Worm (Caenorhabditis elegans) whole organism, young adult: ENCODE results near the gene Y53G8AR.5.

Experiments
- B0019.2 ChIP-seq: fragments of 200-800 bp; sonication (Bioruptor generic); conservative IDR thresholded peaks from 2 replicates; pipeline ENCODE4 v1.3.6; 2022; ENCODE audit warnings: missing genetic modification reagents, missing genetic modification characterization, missing compliant biosample characterization
- B0035.1 ChIP-seq: sonication (generic microtip); optimal IDR thresholded peaks from 2 replicates; lab custom pipeline; 2016; ENCODE audit warnings: missing genetic modification characterization, mild to moderate bottlenecking, missing compliant biosample characterization, missing genotype, missing genetic modification reagents
- B0336.3 ChIP-seq: fragments of 200-800 bp; sonication (Bioruptor generic); IDR thresholded peaks from 2 replicates; pipeline ENCODE4 v1.3.6; 2022; ENCODE audit warnings: missing genetic modification characterization, missing compliant biosample characterization
- C06A6.2 ChIP-seq: fragments of 200-800 bp; sonication (Bioruptor generic); conservative IDR thresholded peaks from 2 replicates; pipeline ENCODE4 v1.3.6; 2022; ENCODE audit warnings: missing genetic modification characterization, missing compliant biosample characterization
- F37B4.10 ChIP-seq: fragments of 200-800 bp; sonication (Bioruptor generic); IDR thresholded peaks from 2 replicates; pipeline ENCODE4 v1.3.6; 2022; ENCODE audit warnings: missing genetic modification characterization, missing compliant biosample characterization
- F49E8.2 ChIP-seq: sonication (generic microtip); optimal IDR thresholded peaks from 3 replicates; lab custom pipeline; 2017; ENCODE audit warnings: missing genetic modification characterization, mild to moderate bottlenecking, missing compliant biosample characterization, antibody characterized with exemption, moderate library complexity; ENCODE audit not compliant: insufficient read depth
- Y53F4B.3 ChIP-seq: fragments of 200-800 bp; sonication (Bioruptor generic); IDR thresholded peaks from 2 replicates; pipeline ENCODE4 v1.3.6; 2022; ENCODE audit warnings: missing genetic modification reagents, missing genetic modification characterization, missing compliant biosample characterization
- akir-1 ChIP-seq: fragments of 200-800 bp; sonication (Bioruptor generic); optimal IDR thresholded peaks from 2 replicates; lab custom pipeline; 2018; ENCODE audit warnings: mild to moderate bottlenecking, missing genetic modification characterization, moderate library complexity, missing compliant biosample characterization
- ama-1 ChIP-seq, 3 experiments: fragments of 150-350 bp in 1 of 3; sonication (generic microtip) in 2 of 3; optimal IDR thresholded peaks; 2 replicates each; lab custom pipeline; 2014 to 2018; ENCODE audit warnings: missing biosample characterization in 2 of 3, missing genetic modification characterization in 2 of 3, missing genetic modification reagents in 2 of 3
- aptf-3 ChIP-seq: fragments of 200-800 bp; sonication (Bioruptor generic); IDR thresholded peaks from 2 replicates; pipeline ENCODE4 v1.3.6; 2022; ENCODE audit warnings: missing genetic modification characterization, missing compliant biosample characterization
- athp-1 ChIP-seq: sonication (generic microtip); optimal IDR thresholded peaks from 2 replicates; lab custom pipeline; 2017; ENCODE audit warnings: mild to moderate bottlenecking, missing genetic modification characterization, missing compliant biosample characterization
- attf-5 ChIP-seq: fragments of 200-800 bp; sonication (Bioruptor generic); optimal IDR thresholded peaks from 2 replicates; lab custom pipeline; 2018; ENCODE audit warnings: mild to moderate bottlenecking, missing genetic modification characterization, missing compliant biosample characterization
- ceh-40 ChIP-seq: fragments of 200-800 bp; sonication (Bioruptor generic); IDR thresholded peaks from 2 replicates; pipeline ENCODE4 v1.3.6; 2022; ENCODE audit warnings: missing genetic modification characterization, missing compliant biosample characterization
- ceh-79 ChIP-seq: sonication (generic microtip); optimal IDR thresholded peaks from 2 replicates; lab custom pipeline; 2017; ENCODE audit warnings: mild to moderate bottlenecking, missing genetic modification characterization, missing compliant biosample characterization
- ceh-91 ChIP-seq: fragments of 200-800 bp; sonication (Bioruptor generic); IDR thresholded peaks from 2 replicates; pipeline ENCODE4 v1.3.6; 2022; ENCODE audit warnings: missing genetic modification reagents, missing genetic modification characterization, missing compliant biosample characterization
- die-1 ChIP-seq: sonication (generic microtip); optimal IDR thresholded peaks from 2 replicates; lab custom pipeline; 2016; ENCODE audit warnings: missing genotype, mild to moderate bottlenecking, missing genetic modification characterization, missing compliant biosample characterization
- efl-1 ChIP-seq: fragments of 150-350 bp; optimal IDR thresholded peaks from 2 replicates; lab custom pipeline; 2014; ENCODE audit warnings: missing biosample characterization, missing genetic modification reagents, missing genetic modification characterization
- egl-18 ChIP-seq: fragments of 200-800 bp; sonication (Bioruptor generic); IDR thresholded peaks from 2 replicates; pipeline ENCODE4 v1.3.6; 2022; ENCODE audit warnings: missing genetic modification reagents, missing genetic modification characterization, missing compliant biosample characterization
- egrh-3 ChIP-seq: fragments of 200-800 bp; sonication (Bioruptor generic); IDR thresholded peaks from 2 replicates; pipeline ENCODE4 v1.3.6; 2022; ENCODE audit warnings: missing genetic modification reagents, missing genetic modification characterization, missing compliant biosample characterization
- ekl-4 ChIP-seq: fragments of 200-800 bp; sonication (Bioruptor generic); IDR thresholded peaks from 2 replicates; pipeline ENCODE4 v1.3.6; 2022; ENCODE audit warnings: missing genetic modification reagents, missing genetic modification characterization, missing compliant biosample characterization
- him-1 ChIP-seq: sonication (generic microtip); optimal IDR thresholded peaks from 2 replicates; lab custom pipeline; 2016; ENCODE audit warnings: missing genotype, missing genetic modification reagents, missing genetic modification characterization, missing compliant biosample characterization
- hlh-12 ChIP-seq: sonication (generic microtip); optimal IDR thresholded peaks from 2 replicates; lab custom pipeline; 2016; ENCODE audit warnings: missing genetic modification characterization, missing compliant biosample characterization
- hlh-26 ChIP-seq: fragments of 200-800 bp; sonication (Bioruptor generic); conservative IDR thresholded peaks from 2 replicates; pipeline ENCODE4 v1.3.6; 2022; ENCODE audit warnings: missing genetic modification reagents, missing genetic modification characterization, missing compliant biosample characterization
- hmg-1.2 ChIP-seq: fragments of 200-800 bp; sonication (Bioruptor generic); IDR thresholded peaks from 2 replicates; pipeline ENCODE4 v1.3.6; 2022; ENCODE audit warnings: missing genetic modification reagents, missing genetic modification characterization, missing compliant biosample characterization
- lag-1 ChIP-seq: fragments of 200-800 bp; sonication (Bioruptor generic); IDR thresholded peaks from 2 replicates; pipeline ENCODE4 v1.3.6; 2022; ENCODE audit warnings: missing genetic modification reagents, missing genetic modification characterization, missing compliant biosample characterization
- lin-26 ChIP-seq: fragments of 200-800 bp; sonication (Bioruptor generic); IDR thresholded peaks from 2 replicates; pipeline ENCODE4 v1.3.6; 2022; ENCODE audit warnings: missing genetic modification reagents, missing genetic modification characterization, missing compliant biosample characterization
- lir-1 ChIP-seq: fragments of 200-800 bp; sonication (Bioruptor generic); conservative IDR thresholded peaks from 2 replicates; pipeline ENCODE4 v1.3.6; 2022; ENCODE audit warnings: missing genetic modification reagents, missing genetic modification characterization, missing compliant biosample characterization
- lsl-1 ChIP-seq: fragments of 200-800 bp; sonication (Bioruptor generic); optimal IDR thresholded peaks from 2 replicates; lab custom pipeline; 2018; ENCODE audit warnings: mild to moderate bottlenecking, missing genetic modification characterization, moderate library complexity, missing compliant biosample characterization
- lsy-27 ChIP-seq: sonication (generic microtip); optimal IDR thresholded peaks from 2 replicates; lab custom pipeline; 2017; ENCODE audit warnings: missing genetic modification characterization, mild to moderate bottlenecking, missing compliant biosample characterization, antibody characterized with exemption, missing genotype, borderline replicate concordance; ENCODE audit not compliant: insufficient read depth
- madf-3 ChIP-seq: fragments of 200-800 bp; sonication (Bioruptor generic); IDR thresholded peaks from 2 replicates; pipeline ENCODE4 v1.3.6; 2022; ENCODE audit warnings: missing genetic modification reagents, missing genetic modification characterization, missing compliant biosample characterization
- madf-6 ChIP-seq: fragments of 200-800 bp; sonication (Bioruptor generic); IDR thresholded peaks from 2 replicates; pipeline ENCODE4 v1.3.6; 2022; ENCODE audit warnings: missing genetic modification reagents, missing genetic modification characterization, missing compliant biosample characterization
- mes-4 ChIP-seq: sonication (generic microtip); optimal IDR thresholded peaks from 2 replicates; lab custom pipeline; 2016; ENCODE audit warnings: missing genotype, missing genetic modification characterization, missing compliant biosample characterization
- nfyb-1 ChIP-seq: fragments of 200-800 bp; sonication (Bioruptor generic); IDR thresholded peaks from 2 replicates; pipeline ENCODE4 v1.3.6; 2022; ENCODE audit warnings: missing genetic modification reagents, missing genetic modification characterization, missing compliant biosample characterization
- pbrm-1 ChIP-seq: fragments of 200-800 bp; sonication (Bioruptor generic); IDR thresholded peaks from 2 replicates; pipeline ENCODE4 v1.3.6; 2022; ENCODE audit warnings: missing genetic modification reagents, missing genetic modification characterization, missing compliant biosample characterization
- rcor-1 ChIP-seq: fragments of 200-800 bp; sonication (Bioruptor generic); IDR thresholded peaks from 2 replicates; pipeline ENCODE4 v1.3.6; 2022; ENCODE audit warnings: missing genetic modification reagents, missing genetic modification characterization, missing compliant biosample characterization
- somi-1 ChIP-seq: fragments of 200-800 bp; sonication (Bioruptor generic); optimal IDR thresholded peaks from 2 replicates; lab custom pipeline; 2018; ENCODE audit warnings: mild to moderate bottlenecking, missing genetic modification characterization, missing compliant biosample characterization
- tbp1 ChIP-seq: fragments of 200-800 bp; sonication (Bioruptor generic); optimal IDR thresholded peaks from 2 replicates; lab custom pipeline; 2018; ENCODE audit warnings: mild to moderate bottlenecking, missing genetic modification characterization, missing compliant biosample characterization
- unc-62 ChIP-seq: fragments of 150-350 bp; optimal IDR thresholded peaks from 2 replicates; lab custom pipeline; 2014; ENCODE audit warnings: missing biosample characterization, missing genetic modification reagents, missing genetic modification characterization
- xnd-1 ChIP-seq: sonication (generic microtip); optimal IDR thresholded peaks from 2 replicates; lab custom pipeline; 2016; ENCODE audit warnings: missing genotype, missing genetic modification reagents, missing genetic modification characterization, missing compliant biosample characterization
- zfh-2 ChIP-seq: fragments of 200-800 bp; sonication (Bioruptor generic); conservative IDR thresholded peaks from 2 replicates; pipeline ENCODE4 v1.3.6; 2022; ENCODE audit warnings: missing genetic modification reagents, missing genetic modification characterization, missing compliant biosample characterization
- zim-3 ChIP-seq: sonication (generic microtip); optimal IDR thresholded peaks from 2 replicates; lab custom pipeline; 2017; ENCODE audit warnings: mild to moderate bottlenecking, missing genetic modification characterization, moderate library complexity, missing compliant biosample characterization
- ztf-18 ChIP-seq: sonication (generic microtip); optimal IDR thresholded peaks from 2 replicates; lab custom pipeline; 2016; ENCODE audit warnings: missing genotype, mild to moderate bottlenecking, missing genetic modification characterization, missing compliant biosample characterization
- ztf-25 ChIP-seq: fragments of 200-800 bp; sonication (Bioruptor generic); IDR thresholded peaks from 2 replicates; pipeline ENCODE4 v1.3.6; 2022; ENCODE audit warnings: missing genetic modification reagents, missing genetic modification characterization, missing compliant biosample characterization
- ztf-3 ChIP-seq: fragments of 200-800 bp; sonication (Bioruptor generic); optimal IDR thresholded peaks from 2 replicates; lab custom pipeline; 2018; ENCODE audit warnings: mild to moderate bottlenecking, missing genetic modification characterization, missing compliant biosample characterization
- ztf-6 ChIP-seq: fragments of 200-800 bp; sonication (Bioruptor generic); IDR thresholded peaks from 2 replicates; pipeline ENCODE4 v1.3.6; 2022; ENCODE audit warnings: missing genetic modification reagents, missing genetic modification characterization, missing compliant biosample characterization

Gene Y53G8AR.5

ce11 chrIII:3317887-3318286 lies 20.6 kb downstream of the Y53G8AR.5 start:
- TF ChIP-seq B0336.3 (GFP tag; lab: Robert Waterston, UW) (0 out of 2 replicates have a peak, but pooled peaks have one; percentile 9), madf-6 (GFP tag; lab: Robert Waterston, UW) (peak; percentile 11; the same call in 1 of the 2 replicates), ztf-25 (GFP tag; lab: Robert Waterston, UW) (peak; percentile 60; the same call in 1 of the 2 replicates), egrh-3 (GFP tag; lab: Robert Waterston, UW) (0 out of 2 replicates have a peak, but pooled peaks have one; percentile 3), lsl-1 (GFP tag; lab: Kevin White, UChicago) (no peak), hmg-1.2 (GFP tag; lab: Robert Waterston, UW) (0 out of 2 replicates have a peak, but pooled peaks have one; percentile 2), lir-1 (GFP tag; lab: Robert Waterston, UW) (no peak)

- TF ChIP-seq Y53F4B.3 (GFP tag; lab: Robert Waterston, UW): no peak
- no peak for TF ChIP-seq F37B4.10 (GFP tag; lab: Robert Waterston, UW)
- no peak for TF ChIP-seq unc-62 (GFP tag; lab: Kevin White, UChicago)
- TF ChIP-seq ceh-79 (tag; lab: Kevin White, UChicago): no peak
- TF ChIP-seq athp-1: no peak
- no peak for TF ChIP-seq rcor-1 (GFP tag; lab: Robert Waterston, UW)
- TF ChIP-seq tbp1: no peak
- no peak for TF ChIP-seq ceh-91 (GFP tag; lab: Robert Waterston, UW)
- no peak for TF ChIP-seq ceh-40
- no peak for TF ChIP-seq B0035.1 (tag; lab: Kevin White, UChicago)
- no peak for TF ChIP-seq F49E8.2
- no peak for TF ChIP-seq pbrm-1 (GFP tag; lab: Robert Waterston, UW)
These were observed 23.9 kb downstream of the Y53G8AR.5 start, which contains the start of gene Y53G8AR.9 for ce11 chrIII:3321145-3321544. Y53G8AR.9 (minus strand) TSS chrIII:3321245.

- TF ChIP-seq hlh-12 (tag; lab: Kevin White, UChicago) (no peak), akir-1 (GFP tag; lab: Kevin White, UChicago) (no peak), B0019.2 (GFP tag; lab: Robert Waterston, UW) (no peak), lsy-27 (tag; lab: Kevin White, UChicago) (no peak), nfyb-1 (GFP tag; lab: Robert Waterston, UW) (no peak), lin-26 (no peak), F49E8.2 (no peak), zim-3 (no peak), lir-1 (GFP tag; lab: Robert Waterston, UW) (no peak), die-1 (tag; lab: Kevin White, UChicago) (no peak), ztf-3 (GFP tag; lab: Kevin White, UChicago) (no peak), ztf-18 (no peak), ama-1 (optimal IDR thresholded peaks at IDR 0.05; lab: Kevin White, UChicago) (no peak), ama-1 (GFP tag; optimal IDR thresholded peaks at IDR 0.05; lab: Kevin White, UChicago) (no peak), egl-18 (GFP tag; lab: Robert Waterston, UW) (no peak), efl-1 (GFP tag; lab: Kevin White, UChicago) (peak; percentile 21), rcor-1 (GFP tag; lab: Robert Waterston, UW) (no peak), C06A6.2 (GFP tag; lab: Robert Waterston, UW) (no peak), hlh-26 (GFP tag; lab: Robert Waterston, UW) (no peak), mes-4 (tag; lab: Kevin White, UChicago) (no peak), attf-5 (GFP tag; lab: Kevin White, UChicago) (peak; percentile 2), somi-1 (GFP tag; lab: Kevin White, UChicago) (no peak), zfh-2 (0 out of 2 replicates have a peak, but pooled peaks have one; percentile 30), ekl-4 (GFP tag; lab: Robert Waterston, UW) (no peak), ztf-6 (no peak), xnd-1 (no peak), him-1 (tag; lab: Kevin White, UChicago) (no peak), madf-3 (peak; percentile 98), lag-1 (no peak), aptf-3 (no peak)
These were observed 25.2 kb downstream of the Y53G8AR.5 start, which contains the start of gene phf-15 for ce11 chrIII:3322317-3323010. phf-15 (plus strand) TSS chrIII:3322853.
